Worm (Caenorhabditis elegans) whole organism, L4 larva: ENCODE results near the gene msp-63.
A peak's percentile ranks its signal among the peaks of the same experiment; 100 is the strongest.

Experiments used
- F37D6.2 ChIP-seq: sonication (generic microtip); optimal IDR thresholded peaks from 2 replicates; lab custom pipeline; 2016; ENCODE audit warnings: mild to moderate bottlenecking, missing genetic modification characterization, missing compliant biosample characterization
- T20F7.1 ChIP-seq: fragments of 200-800 bp; sonication (Bioruptor generic); optimal IDR thresholded peaks from 2 replicates; lab custom pipeline; 2018; ENCODE audit warnings: mild to moderate bottlenecking, missing genetic modification characterization, missing compliant biosample characterization
- Y105C5A.15 ChIP-seq: fragments of 200-800 bp; sonication (Bioruptor generic); IDR thresholded peaks from 2 replicates; pipeline ENCODE4 v1.3.6; 2022; ENCODE audit warnings: missing genetic modification characterization, missing compliant biosample characterization
- ZK337.2 ChIP-seq: fragments of 200-800 bp; sonication (Bioruptor generic); IDR thresholded peaks from 2 replicates; pipeline ENCODE4 v1.3.6; 2022; ENCODE audit warnings: missing genetic modification reagents, missing genetic modification characterization, missing compliant biosample characterization
- ZK546.5 ChIP-seq, 2 experiments: sonication (generic microtip); optimal IDR thresholded peaks; 2 replicates each; lab custom pipeline; 2017; ENCODE audit warnings: missing biosample characterization in 2 of 2, missing genetic modification characterization in 2 of 2
- aha-1 ChIP-seq: fragments of 150-350 bp; peaks from one replicate; lab custom pipeline; 2014; ENCODE audit warnings: missing biosample characterization, missing genetic modification characterization
- aly-2 ChIP-seq: sonication (generic microtip); optimal IDR thresholded peaks from 2 replicates; lab custom pipeline; 2018; ENCODE audit warnings: missing biosample characterization, missing genetic modification characterization
- ceh-20 ChIP-seq: fragments of 200-800 bp; sonication (Bioruptor generic); IDR thresholded peaks from 2 replicates; pipeline ENCODE4 v1.3.6; 2022; ENCODE audit warnings: missing genetic modification reagents, missing genetic modification characterization, missing compliant biosample characterization
- ces-1 ChIP-seq: fragments of 150-350 bp; sonication (generic microtip); optimal IDR thresholded peaks from 4 replicates; lab custom pipeline; 2014; ENCODE audit warnings: missing biosample characterization, missing genetic modification reagents, missing genetic modification characterization
- daf-16 ChIP-seq, 3 experiments: sonication (generic microtip); optimal IDR thresholded peaks; 2 replicates each; lab custom pipeline; 2016 to 2017; ENCODE audit warnings: missing genetic modification characterization in 3 of 3, missing genetic modification reagents in 3 of 3, mild to moderate bottlenecking in 2 of 3, missing compliant biosample characterization in 2 of 3, missing biosample characterization in 1 of 3, moderate library complexity in 1 of 3
- dpl-1 ChIP-seq: fragments of 150-350 bp; optimal IDR thresholded peaks from 2 replicates; lab custom pipeline; 2014; ENCODE audit warnings: missing biosample characterization, missing genetic modification reagents, missing genetic modification characterization
- dve-1 ChIP-seq: sonication (generic microtip); optimal IDR thresholded peaks from 2 replicates; lab custom pipeline; 2017; ENCODE audit warnings: antibody characterized with exemption, mild to moderate bottlenecking, missing genetic modification characterization, missing compliant biosample characterization; ENCODE audit not compliant: insufficient read depth
- fos-1 ChIP-seq: fragments of 150-350 bp; optimal IDR thresholded peaks from 2 replicates; lab custom pipeline; 2014; ENCODE audit warnings: missing biosample characterization, missing genetic modification characterization
- gei-8 ChIP-seq: fragments of 200-800 bp; sonication (Bioruptor generic); optimal IDR thresholded peaks from 2 replicates; lab custom pipeline; 2018; ENCODE audit warnings: mild to moderate bottlenecking, missing genetic modification characterization, missing compliant biosample characterization
- hif-1 ChIP-seq, 2 experiments: sonication (generic microtip); optimal IDR thresholded peaks; 2 replicates each; lab custom pipeline; 2016 to 2017; ENCODE audit warnings: missing compliant biosample characterization in 2 of 2, missing genetic modification characterization in 2 of 2, missing genetic modification reagents in 2 of 2, missing genotype in 2 of 2, mild to moderate bottlenecking in 1 of 2
- hlh-30 ChIP-seq: sonication (generic microtip); optimal IDR thresholded peaks from 2 replicates; lab custom pipeline; 2017; ENCODE audit warnings: antibody characterized with exemption, mild to moderate bottlenecking, missing genetic modification characterization, missing compliant biosample characterization; ENCODE audit not compliant: insufficient read depth
- jun-1 ChIP-seq: fragments of 150-350 bp; optimal IDR thresholded peaks from 2 replicates; lab custom pipeline; 2014; ENCODE audit warnings: missing biosample characterization, missing genetic modification reagents, missing genetic modification characterization
- lin-13 ChIP-seq: fragments of 150-350 bp; optimal IDR thresholded peaks from 2 replicates; lab custom pipeline; 2014; ENCODE audit warnings: missing biosample characterization, missing genetic modification reagents, missing genetic modification characterization
- lsy-2 ChIP-seq, 2 experiments: fragments of 150-350 bp in 1 of 2; sonication (generic microtip) in 1 of 2; optimal IDR thresholded peaks; 2 replicates each; lab custom pipeline; 2014 to 2017; ENCODE audit warnings: missing biosample characterization in 2 of 2, missing genetic modification characterization in 2 of 2
- madf-5 ChIP-seq, 2 experiments: fragments of 200-800 bp; sonication (Bioruptor generic); IDR thresholded peaks; 2 replicates each; pipeline ENCODE4 v1.3.6; 2022; ENCODE audit warnings: missing compliant biosample characterization in 2 of 2, missing genetic modification characterization in 2 of 2
- mdt-29 ChIP-seq: fragments of 200-800 bp; sonication (Bioruptor generic); IDR thresholded peaks from 2 replicates; pipeline ENCODE4 v1.3.6; 2022; ENCODE audit warnings: missing genetic modification reagents, missing genetic modification characterization, missing compliant biosample characterization
- mep-1 ChIP-seq: fragments of 150-350 bp; sonication (generic microtip); optimal IDR thresholded peaks from 3 replicates; lab custom pipeline; 2014; ENCODE audit warnings: missing biosample characterization, missing genetic modification characterization
- mes-2 ChIP-seq: sonication (generic microtip); optimal IDR thresholded peaks from 2 replicates; lab custom pipeline; 2016; ENCODE audit warnings: missing genotype, mild to moderate bottlenecking, missing genetic modification characterization, missing compliant biosample characterization; ENCODE audit not compliant: poor library complexity, severe bottlenecking
- mxl-2 ChIP-seq: fragments of 200-800 bp; sonication (Bioruptor generic); conservative IDR thresholded peaks from 2 replicates; pipeline ENCODE4 v1.3.6; 2022; ENCODE audit warnings: missing genetic modification reagents, missing genetic modification characterization, missing compliant biosample characterization
- nhr-102 ChIP-seq: sonication (generic microtip); optimal IDR thresholded peaks from 2 replicates; lab custom pipeline; 2016; ENCODE audit warnings: mild to moderate bottlenecking, missing genetic modification characterization, moderate library complexity, missing compliant biosample characterization
- nhr-25 ChIP-seq: sonication (generic microtip); optimal IDR thresholded peaks from 2 replicates; lab custom pipeline; 2017; ENCODE audit warnings: missing genetic modification characterization, mild to moderate bottlenecking, missing compliant biosample characterization, antibody characterized with exemption, moderate library complexity, borderline replicate concordance; ENCODE audit not compliant: insufficient read depth
- nhr-28 ChIP-seq: fragments of 150-350 bp; optimal IDR thresholded peaks from 2 replicates; lab custom pipeline; 2014; ENCODE audit warnings: missing biosample characterization, missing genetic modification characterization
- nhr-42 ChIP-seq: fragments of 200-800 bp; sonication (Bioruptor generic); IDR thresholded peaks from 2 replicates; pipeline ENCODE4 v1.3.6; 2022; ENCODE audit warnings: missing genetic modification characterization, missing compliant biosample characterization
- nhr-6 ChIP-seq: fragments of 150-350 bp; optimal IDR thresholded peaks from 2 replicates; lab custom pipeline; 2014; ENCODE audit warnings: missing biosample characterization, missing genetic modification characterization
- pha-4 ChIP-seq, 2 experiments: fragments of 150-350 bp in 1 of 2; fragments of 200-800 bp in 1 of 2; sonication (Bioruptor generic) in 1 of 2; IDR thresholded peaks in 1 of 2; optimal IDR thresholded peaks in 1 of 2; 2 replicates each; pipeline versions ENCODE4 v1.3.6 to Lab custom; 2014 to 2022; ENCODE audit warnings: missing genetic modification characterization in 2 of 2, missing genetic modification reagents in 2 of 2, missing biosample characterization in 1 of 2, missing compliant biosample characterization in 1 of 2
- php-3 ChIP-seq: fragments of 200-800 bp; sonication (Bioruptor generic); IDR thresholded peaks from 2 replicates; pipeline ENCODE4 v1.3.6; 2022; ENCODE audit warnings: missing genetic modification reagents, missing genetic modification characterization, missing compliant biosample characterization
- skn-1 ChIP-seq: fragments of 150-350 bp; optimal IDR thresholded peaks from 2 replicates; lab custom pipeline; 2014; ENCODE audit warnings: missing biosample characterization, missing genetic modification characterization
- spr-3 ChIP-seq: fragments of 200-800 bp; sonication (Bioruptor generic); optimal IDR thresholded peaks from 2 replicates; lab custom pipeline; 2018; ENCODE audit warnings: mild to moderate bottlenecking, missing genetic modification characterization, missing compliant biosample characterization
- unc-130 ChIP-seq: sonication (generic microtip); optimal IDR thresholded peaks from 2 replicates; lab custom pipeline; 2016; ENCODE audit warnings: missing genetic modification reagents, missing genetic modification characterization, missing compliant biosample characterization
- unc-62 ChIP-seq, 3 experiments: fragments of 150-350 bp in 1 of 3; sonication (generic microtip); optimal IDR thresholded peaks in 2 of 3; peaks in 1 of 3; 1 replicate in 1 of 3; 2 replicates in 2 of 3; lab custom pipeline; 2014 to 2017; ENCODE audit warnings: missing biosample characterization in 3 of 3, missing genetic modification characterization in 3 of 3, missing genetic modification reagents in 3 of 3, missing genotype in 1 of 3
- zfp-3 ChIP-seq: fragments of 200-800 bp; sonication (Bioruptor generic); conservative IDR thresholded peaks from 2 replicates; pipeline ENCODE4 v1.3.6; 2022; ENCODE audit warnings: missing genetic modification reagents, missing genetic modification characterization, missing compliant biosample characterization
- zip-11 ChIP-seq: fragments of 200-800 bp; sonication (Bioruptor generic); IDR thresholded peaks from 2 replicates; pipeline ENCODE4 v1.3.6; 2022; ENCODE audit warnings: missing genetic modification characterization, missing compliant biosample characterization

The msp-63 gene

DNA sequence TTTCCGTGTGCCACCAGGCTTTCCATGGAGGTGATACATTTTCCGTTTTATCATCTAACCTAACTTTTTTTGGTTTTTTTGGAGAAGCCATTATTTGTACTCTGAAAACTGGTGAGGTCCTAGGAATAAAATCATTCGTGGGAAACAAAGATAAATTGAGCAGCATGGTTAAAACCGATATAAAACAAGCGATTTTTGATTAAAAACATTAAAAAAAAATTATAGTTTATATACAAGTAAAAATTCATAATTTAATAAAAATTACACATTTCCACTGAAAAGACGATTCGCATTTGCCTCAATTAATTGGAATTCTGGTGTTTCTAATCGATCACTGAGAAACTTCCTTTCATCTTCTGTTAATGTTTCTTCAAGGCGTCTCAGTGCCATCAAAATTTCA lies 41.2 kb upstream of the msp-63 start, which contains the start of gene ZK1248.15:
Gene ZK1248.15, minus strand, starts transcription at position 101 of the 400 bp plus-strand sequence.
- no peak for TF ChIP-seq php-3 (GFP tag; lab: Robert Waterston, UW)
- peak in 1 of 2 experiments; percentile 86 for TF ChIP-seq unc-62 (GFP tag; optimal IDR thresholded peaks at IDR 0.05 in 1 of 2; lab: Kevin White, UChicago)
- TF ChIP-seq unc-62 (tag; optimal IDR thresholded peaks at IDR 0.05; lab: Kevin White, UChicago), result no peak
- no peak for TF ChIP-seq mdt-29 (GFP tag; lab: Robert Waterston, UW)
- TF ChIP-seq fos-1 (tag; lab: Kevin White, UChicago), result no peak
- no peak for TF ChIP-seq mxl-2 (GFP tag; lab: Robert Waterston, UW)

DNA sequence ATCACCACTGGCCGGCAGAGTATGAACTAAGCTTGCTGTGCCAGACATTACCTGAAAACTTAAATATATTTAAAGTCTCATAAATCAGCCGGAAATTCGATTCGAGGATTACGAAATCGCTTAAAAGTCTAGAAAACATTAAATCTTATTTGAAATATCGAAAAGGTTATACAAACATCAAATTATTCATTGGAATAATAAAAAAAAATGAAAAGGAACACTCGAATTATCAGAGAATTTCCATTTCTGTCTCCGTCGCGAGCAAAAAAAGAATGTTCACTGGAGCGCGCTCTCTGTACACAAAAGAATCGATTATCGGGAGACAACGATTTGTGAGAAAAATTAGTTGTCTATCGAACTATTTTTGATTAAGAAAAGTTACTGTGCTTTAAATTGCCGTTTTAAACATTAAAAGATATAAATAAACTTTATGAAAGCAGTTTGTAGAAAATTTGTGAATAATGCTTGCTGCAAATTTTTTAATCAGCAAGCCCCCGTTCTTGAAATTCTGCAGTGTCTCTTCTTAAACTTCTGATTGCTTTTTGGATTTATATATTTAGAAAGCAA lies 39.0 kb upstream of the msp-63 start, which contains the start of gene fzo-1:
Gene fzo-1, minus strand, starts transcription at position 51 of the 567 bp plus-strand sequence.
- TF ChIP-seq aha-1 (tag; lab: Kevin White, UChicago) (peak; percentile 22), zip-11 (no peak), nhr-6 (peak; percentile 57), mes-2 (tag; lab: Kevin White, UChicago) (peak; percentile 62), T20F7.1 (GFP tag; lab: Kevin White, UChicago) (peak; percentile 64), zfp-3 (GFP tag; lab: Robert Waterston, UW) (no peak), aly-2 (tag; lab: Kevin White, UChicago) (no peak), hif-1 (tag; optimal IDR thresholded peaks at IDR 0.05; lab: Kevin White, UChicago) (peak in 1 of 2 experiments; percentile 77), ZK546.5 (tag; optimal IDR thresholded peaks at IDR 0.05; lab: Kevin White, UChicago) (no peak), F37D6.2 (tag; lab: Kevin White, UChicago) (no peak), nhr-25 (no peak), dve-1 (peak; percentile 8), gei-8 (GFP tag; lab: Kevin White, UChicago) (no peak), dpl-1 (GFP tag; lab: Kevin White, UChicago) (peak; percentile 16), madf-5 (GFP tag; IDR thresholded peaks at IDR 0.05; lab: Robert Waterston, UW) (no peak), unc-130 (GFP tag; lab: Kevin White, UChicago) (peak; percentile 41), pha-4 (GFP tag; IDR thresholded peaks at IDR 0.05; lab: Robert Waterston, UW) (peak; percentile 25; the same call in 1 of the 2 replicates), pha-4 (tag; optimal IDR thresholded peaks at IDR 0.05; lab: Kevin White, UChicago) (no peak), hlh-30 (tag; lab: Kevin White, UChicago) (peak; percentile 36), mep-1 (tag; lab: Kevin White, UChicago) (peak; percentile 19), lsy-2 (tag; optimal IDR thresholded peaks at IDR 0.05; lab: Kevin White, UChicago) (peak in 1 of 2 experiments; percentile 48)
- TF ChIP-seq, all 104 proteins: peak for 12

DNA sequence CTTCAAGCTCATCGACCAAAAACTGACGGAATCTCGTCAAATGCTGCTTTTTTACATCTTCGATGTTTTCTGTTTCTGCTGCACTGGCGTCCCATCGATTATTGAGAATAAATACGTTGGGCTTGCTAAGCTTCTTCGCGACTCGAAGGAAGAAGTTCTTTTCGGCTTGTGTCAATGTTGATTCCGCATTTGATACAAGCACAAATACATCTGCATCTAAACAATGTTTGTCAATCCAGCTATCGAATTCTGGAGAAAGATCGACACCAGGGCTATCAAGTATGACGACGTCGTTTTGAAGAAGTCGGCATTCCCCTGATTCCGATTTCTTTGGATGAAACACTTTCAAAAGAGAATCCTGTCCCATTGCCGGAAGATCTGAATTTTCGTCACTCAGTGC lies 37.9 kb upstream of the msp-63 start:
- TF ChIP-seq ZK337.2 (GFP tag; lab: Robert Waterston, UW) (no peak), aha-1 (tag; lab: Kevin White, UChicago) (peak; percentile 93)

DNA sequence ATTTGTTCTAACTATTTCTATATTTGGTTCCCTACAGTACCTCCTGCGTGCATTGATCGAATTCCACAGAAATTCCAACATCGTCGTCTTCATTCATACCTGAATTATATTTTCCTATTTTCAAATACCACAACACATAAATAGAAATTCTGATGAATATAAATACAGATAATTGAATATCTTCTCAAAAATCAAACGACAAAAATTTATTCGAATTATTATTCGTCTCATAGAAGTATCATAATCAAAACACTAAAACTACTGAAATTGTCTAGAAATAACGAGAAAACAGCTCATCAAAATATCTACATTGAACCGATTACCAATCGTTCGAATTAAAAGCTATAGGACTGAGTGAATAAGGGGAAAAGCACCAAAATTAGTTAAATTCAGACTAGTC lies 35.9 kb upstream of the msp-63 start, which contains the start of gene gtap-1:
Gene gtap-1, minus strand, starts transcription at position 101 of the 400 bp plus-strand sequence.
- no peak for TF ChIP-seq nhr-6
- TF ChIP-seq nhr-102 (tag; lab: Kevin White, UChicago), result no peak
- TF ChIP-seq spr-3, result no peak
- no peak for TF ChIP-seq nhr-28
- no peak for TF ChIP-seq nhr-42 (GFP tag; lab: Robert Waterston, UW)
- TF ChIP-seq jun-1 (tag; lab: Kevin White, UChicago), result no peak
- no peak for TF ChIP-seq skn-1
- no peak for TF ChIP-seq daf-16 (GFP tag; optimal IDR thresholded peaks at IDR 0.05; lab: Kevin White, UChicago)
- TF ChIP-seq daf-16 (tag; optimal IDR thresholded peaks at IDR 0.05; lab: Kevin White, UChicago), result no peak
- TF ChIP-seq lsy-2 (tag; optimal IDR thresholded peaks at IDR 0.05; lab: Kevin White, UChicago), result no peak
- no peak for TF ChIP-seq aly-2 (tag; lab: Kevin White, UChicago)
- no peak for TF ChIP-seq ces-1 (GFP tag; lab: Kevin White, UChicago)
- no peak for TF ChIP-seq lin-13
- TF ChIP-seq ZK337.2 (GFP tag; lab: Robert Waterston, UW), result no peak
- no peak for TF ChIP-seq Y105C5A.15 (GFP tag; lab: Robert Waterston, UW)
- TF ChIP-seq ceh-20 (GFP tag; lab: Robert Waterston, UW), result no peak
